Worm (Caenorhabditis elegans) whole organism, L4/young adult: ENCODE measurements around the gene R12B2.6.
A peak's percentile ranks its signal among the peaks of the same experiment; 100 is the strongest.

Experiments
- W03F9.2 ChIP-seq: fragments of 150-350 bp; optimal IDR thresholded peaks from 2 replicates; lab custom pipeline; 2014; ENCODE audit warnings: missing biosample characterization, missing genetic modification characterization
- dao-5 ChIP-seq: sonication (generic microtip); optimal IDR thresholded peaks from 2 replicates; lab custom pipeline; 2016; ENCODE audit warnings: missing genotype, missing genetic modification characterization, moderate library complexity, missing compliant biosample characterization
- him-1 ChIP-seq: sonication (generic microtip); optimal IDR thresholded peaks from 2 replicates; lab custom pipeline; 2016; ENCODE audit warnings: missing genotype, missing genetic modification reagents, missing genetic modification characterization, missing compliant biosample characterization

DNA sequence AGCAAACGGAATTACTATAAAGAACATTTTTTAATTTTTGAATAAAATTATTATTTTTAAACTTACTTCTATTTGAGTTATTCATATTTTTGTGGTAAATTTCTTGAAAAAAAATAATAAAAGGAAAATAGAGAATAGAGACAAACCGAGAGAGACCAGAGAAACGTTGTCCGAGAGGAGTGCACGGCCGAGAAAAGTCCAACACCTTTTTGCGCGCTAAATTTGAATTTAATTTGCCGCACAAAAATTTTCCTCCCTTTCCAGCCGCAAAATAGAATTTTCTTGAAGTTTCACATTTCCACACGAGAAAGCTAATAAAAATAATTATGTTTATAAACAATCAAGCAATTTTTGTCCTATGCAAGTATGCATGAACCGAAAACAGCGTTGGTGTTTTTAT, 37.8 kb upstream of the R12B2.6 start, which contains the start of the genes F01F1.11 and F01F1.3:
- no peak for TF ChIP-seq him-1 (tag; lab: Kevin White, UChicago)
- peak; percentile 69 for TF ChIP-seq W03F9.2 (tag; lab: Kevin White, UChicago)
- TF ChIP-seq dao-5 (tag; lab: Kevin White, UChicago): no peak
